Worm (Caenorhabditis elegans): ENCODE data around the gene nhr-4.

The nhr-4 gene

ce11 chrIV:9924419-9924818 lies 45.3 kb downstream of the nhr-4 start:
- TF ChIP-seq med-1 (GFP tag; optimal IDR thresholded peaks at IDR 0.05; ENCODE audit: insufficient read depth) (no peak), ztf-29 (GFP tag; IDR thresholded peaks at IDR 0.05) (no peak), ref-1 (GFP tag; conservative IDR thresholded peaks at IDR 0.05) (no peak)

- TF ChIP-seq med-1 (GFP tag; optimal IDR thresholded peaks at IDR 0.05; ENCODE audit: insufficient read depth) (no peak), ztf-23 (GFP tag; IDR thresholded peaks at IDR 0.05) (no peak), klf-2 (GFP tag; conservative IDR thresholded peaks at IDR 0.05) (no peak)
Observed at ce11 chrIV:9928180-9928896, 49.2 kb downstream of the nhr-4 start, which contains the start of gene dur-1. dur-1 (minus strand) TSS chrIV:9928230.

All from whole organism, midembryonic.